Fruit fly (Drosophila melanogaster): Measurements from ENCODE around the gene Cyp28c1.

The Cyp28c1 gene

dm6 chrX:11886976-11887375 lies 47.6 kb downstream of the Cyp28c1 start, which contains the start of the genes CG10353 and SelG:
Gene CG10353 (minus strand): TSS chrX:11887162.
Gene SelG (plus strand): TSS chrX:11887284.
- TF ChIP-seq CG8478 (optimal IDR thresholded peaks at IDR 0.05) (no peak), CTCF (optimal IDR thresholded peaks at IDR 0.05) (peak; percentile 19)

dm6 chrX:11888142-11888541 lies 48.7 kb downstream of the Cyp28c1 start, which contains the start of gene CG1840:
Gene CG1840 (plus strand): TSS chrX:11888352.
- no peak for TF ChIP-seq CTCF (optimal IDR thresholded peaks at IDR 0.05)
- TF ChIP-seq CG8478 (optimal IDR thresholded peaks at IDR 0.05) = no peak

All from S2 (cell line).